Worm (Caenorhabditis elegans): ENCODE data around the gene ift-81.

DNA sequence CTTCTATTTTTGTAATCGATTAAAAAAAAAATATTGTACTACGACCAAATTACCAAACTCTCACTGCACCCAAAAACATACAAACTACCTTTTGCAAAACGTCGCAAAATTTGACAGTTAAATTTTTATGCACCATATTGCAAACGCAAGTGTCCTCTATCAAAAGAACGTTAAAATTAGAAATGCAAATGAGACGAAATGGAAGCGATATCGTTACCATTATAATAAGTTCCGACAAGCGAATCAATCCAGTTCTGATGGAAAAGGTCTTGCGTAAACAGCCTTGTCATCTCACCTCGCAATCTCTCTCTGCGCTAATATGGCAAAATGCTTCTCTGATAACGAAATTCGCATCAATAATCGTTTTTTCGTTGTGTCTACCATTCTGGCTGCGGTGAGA is 30.3 kb upstream of the ift-81 start:
- TF ChIP-seq flt-1 (GFP tag; IDR thresholded peaks at IDR 0.05) = no peak
- no peak for TF ChIP-seq klf-2 (GFP tag; conservative IDR thresholded peaks at IDR 0.05)
- TF ChIP-seq cog-1 (tag; optimal IDR thresholded peaks at IDR 0.05) = no peak
- TF ChIP-seq ztf-29 (GFP tag; IDR thresholded peaks at IDR 0.05) = no peak
- no peak for TF ChIP-seq ztf-23 (GFP tag; IDR thresholded peaks at IDR 0.05)
- no peak for TF ChIP-seq T22C8.4 (GFP tag; IDR thresholded peaks at IDR 0.05)
- no peak for TF ChIP-seq ref-1 (GFP tag; conservative IDR thresholded peaks at IDR 0.05)
